Worm (Caenorhabditis elegans): ENCODE data around the gene nhr-170.

DNA sequence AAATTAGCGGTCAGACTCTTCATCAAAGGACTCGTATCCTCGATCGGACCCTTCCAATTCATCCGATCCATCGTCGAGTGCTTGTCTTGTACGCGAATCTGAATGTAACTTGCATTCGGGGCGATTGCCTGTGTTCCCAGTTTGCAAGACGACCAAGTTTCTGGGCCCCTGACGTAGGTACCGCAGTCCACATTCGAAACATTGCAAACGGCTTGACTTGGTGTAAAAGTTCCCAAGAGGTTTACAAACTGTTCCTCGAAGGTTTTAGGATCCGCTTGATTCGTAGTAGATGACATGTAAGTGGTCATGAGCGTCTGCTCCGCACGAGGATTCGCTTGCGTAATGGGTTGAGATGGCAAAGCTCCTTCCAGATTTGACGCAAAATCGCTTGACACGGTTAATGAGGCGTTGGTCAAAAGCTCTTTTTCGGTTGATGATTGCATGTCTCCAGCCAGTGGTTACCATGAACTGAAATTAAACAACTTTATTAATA, 24.3 kb downstream of the nhr-170 start, which contains the start of gene Y17D7B.4:
- TF ChIP-seq ama-1 (optimal IDR thresholded peaks at IDR 0.05) = no peak
- TF ChIP-seq ceh-36 (tag; optimal IDR thresholded peaks at IDR 0.05) = no peak
